Fruit fly (Drosophila melanogaster) whole organism, embryonic: ENCODE results near the gene CG7943.

Source experiments
- ATbp ChIP-seq: fragments of 200-800 bp; sonication (Bioruptor generic); optimal IDR thresholded peaks from 2 replicates; lab custom pipeline; 2017; ENCODE audit warnings: missing biosample characterization, mild to moderate bottlenecking, missing genetic modification characterization, missing genetic modification reagents
- Adf1 ChIP-seq: fragments of 200-800 bp; sonication (Bioruptor generic); IDR thresholded peaks from 2 replicates; pipeline ENCODE4 v1.3.6; 2022; ENCODE audit warnings: missing biosample characterization, missing genetic modification characterization
- Atf-2 ChIP-seq: fragments of 200-800 bp; sonication (Bioruptor generic); optimal IDR thresholded peaks from 2 replicates; lab custom pipeline; 2016; ENCODE audit warnings: missing biosample characterization, missing genetic modification characterization
- Awh ChIP-seq: fragments of 200-800 bp; sonication (Bioruptor generic); IDR thresholded peaks from 2 replicates; pipeline ENCODE4, ENCODE4 v1.3.6; 2022; ENCODE audit warnings: missing biosample characterization, missing genetic modification characterization
- BEAF-32 ChIP-seq: fragments of 200-800 bp; sonication (Bioruptor generic); optimal IDR thresholded peaks from 3 replicates; lab custom pipeline; 2017; ENCODE audit warnings: missing biosample characterization, missing genetic modification characterization, mild to moderate bottlenecking, moderate library complexity, missing genetic modification reagents
- CG11504 ChIP-seq: fragments of 200-800 bp; sonication (Bioruptor generic); optimal IDR thresholded peaks from 3 replicates; lab custom pipeline; 2019; ENCODE audit warnings: missing biosample characterization, mild to moderate bottlenecking, missing genetic modification characterization, moderate library complexity
- CG11560 ChIP-seq: fragments of 200-800 bp; sonication (Bioruptor generic); IDR thresholded peaks from 3 replicates; pipeline ENCODE4 v1.3.6; 2022; ENCODE audit warnings: missing biosample characterization, missing genetic modification characterization
- CG11723 ChIP-seq: fragments of 200-800 bp; sonication (Bioruptor generic); optimal IDR thresholded peaks from 2 replicates; lab custom pipeline; 2017; ENCODE audit warnings: missing biosample characterization, mild to moderate bottlenecking, missing genetic modification characterization
- CG12236 ChIP-seq: fragments of 200-800 bp; sonication (Bioruptor generic); optimal IDR thresholded peaks from 2 replicates; lab custom pipeline; 2016; ENCODE audit warnings: missing biosample characterization, missing genetic modification characterization
- CG14441 ChIP-seq: fragments of 200-800 bp; sonication (Bioruptor generic); IDR thresholded peaks from 2 replicates; pipeline ENCODE4 v1.3.6; 2022; ENCODE audit warnings: missing biosample characterization, missing genetic modification characterization
- CG14965 ChIP-seq: fragments of 200-800 bp; sonication (Bioruptor generic); optimal IDR thresholded peaks from 2 replicates; lab custom pipeline; 2016; ENCODE audit warnings: missing biosample characterization, missing genetic modification characterization, borderline replicate concordance
- CG1602 ChIP-seq: fragments of 200-800 bp; sonication (Bioruptor generic); optimal IDR thresholded peaks from 3 replicates; lab custom pipeline; 2016; ENCODE audit warnings: missing biosample characterization, missing genetic modification characterization
- CG18011 ChIP-seq: fragments of 200-800 bp; sonication (Bioruptor generic); optimal IDR thresholded peaks from 2 replicates; lab custom pipeline; 2017; ENCODE audit warnings: missing biosample characterization, missing genetic modification characterization, mild to moderate bottlenecking, moderate library complexity, missing genotype
- CG1832 ChIP-seq: fragments of 200-800 bp; sonication (Bioruptor generic); optimal IDR thresholded peaks from 2 replicates; lab custom pipeline; 2017; ENCODE audit warnings: missing biosample characterization, mild to moderate bottlenecking, missing genetic modification characterization, inconsistent platforms
- CG2129 ChIP-seq: fragments of 200-800 bp; sonication (Bioruptor generic); IDR thresholded peaks from 2 replicates; pipeline ENCODE4 v1.3.6; 2022; ENCODE audit warnings: missing biosample characterization, missing genetic modification characterization; ENCODE audit not compliant: partially characterized antibody
- CG2199 ChIP-seq: fragments of 200-800 bp; sonication (Bioruptor generic); IDR thresholded peaks from 3 replicates; pipeline ENCODE4 v1.3.6; 2022; ENCODE audit warnings: missing biosample characterization, missing genetic modification characterization
- CG7839 ChIP-seq: fragments of 200-800 bp; sonication (Bioruptor generic); optimal IDR thresholded peaks from 3 replicates; lab custom pipeline; 2018; ENCODE audit warnings: missing biosample characterization, mild to moderate bottlenecking, missing genetic modification characterization, moderate library complexity
- CG8089 ChIP-seq: fragments of 200-800 bp; sonication (Bioruptor generic); optimal IDR thresholded peaks from 3 replicates; lab custom pipeline; 2016; ENCODE audit warnings: missing biosample characterization, missing genetic modification characterization
- CG8944 ChIP-seq: fragments of 200-800 bp; sonication (Bioruptor generic); optimal IDR thresholded peaks from 3 replicates; lab custom pipeline; 2016; ENCODE audit warnings: missing biosample characterization, missing genetic modification characterization
- CG9609 ChIP-seq: fragments of 200-800 bp; sonication (Bioruptor generic); optimal IDR thresholded peaks from 3 replicates; lab custom pipeline; 2016; ENCODE audit warnings: missing biosample characterization, missing genetic modification characterization
- Deaf1 ChIP-seq: fragments of 200-800 bp; optimal IDR thresholded peaks from 3 replicates; lab custom pipeline; 2019; ENCODE audit warnings: missing biosample characterization, mild to moderate bottlenecking, missing genetic modification characterization, moderate library complexity
- ERR ChIP-seq: fragments of 200-800 bp; sonication (Bioruptor generic); optimal IDR thresholded peaks from 2 replicates; lab custom pipeline; 2016; ENCODE audit warnings: missing biosample characterization, missing genetic modification characterization
- Ets65A ChIP-seq: fragments of 200-800 bp; sonication (Bioruptor generic); peaks from one replicate; lab custom pipeline; 2016; ENCODE audit warnings: missing biosample characterization, missing genetic modification characterization
- Gsc ChIP-seq: fragments of 200-800 bp; sonication (Bioruptor generic); IDR thresholded peaks from 2 replicates; pipeline ENCODE4 v1.3.6; 2022; ENCODE audit warnings: missing biosample characterization, missing genetic modification characterization
- HLH3B ChIP-seq: fragments of 200-800 bp; sonication (Bioruptor generic); IDR thresholded peaks from 2 replicates; pipeline ENCODE4 v1.3.6; 2022; ENCODE audit warnings: missing biosample characterization, missing genetic modification characterization
- Hmx ChIP-seq: fragments of 200-800 bp; sonication (Bioruptor generic); optimal IDR thresholded peaks from 2 replicates; lab custom pipeline; 2016; ENCODE audit warnings: missing biosample characterization, missing genetic modification characterization
- Hr39 ChIP-seq: fragments of >200 bp; optimal IDR thresholded peaks from 2 replicates; lab custom pipeline; 2017
- Hsf ChIP-seq: fragments of 200-800 bp; sonication (Bioruptor generic); optimal IDR thresholded peaks from 3 replicates; lab custom pipeline; 2016; ENCODE audit warnings: missing biosample characterization, missing genetic modification characterization
- MBD-R2 ChIP-seq: fragments of 200-800 bp; sonication (Bioruptor generic); IDR thresholded peaks from 2 replicates; pipeline ENCODE4 v1.3.6; 2022; ENCODE audit warnings: missing biosample characterization, missing genetic modification characterization
- NC2α ChIP-seq: fragments of 200-800 bp; sonication (Bioruptor generic); optimal IDR thresholded peaks from 2 replicates; lab custom pipeline; 2016; ENCODE audit warnings: missing biosample characterization, missing genetic modification characterization
- Nf-YA ChIP-seq: fragments of 200-800 bp; sonication (Bioruptor generic); IDR thresholded peaks from 2 replicates; pipeline ENCODE4 v1.3.6; 2022; ENCODE audit warnings: missing biosample characterization, missing genetic modification characterization
- Sox100B ChIP-seq: fragments of 200-800 bp; sonication (Bioruptor generic); optimal IDR thresholded peaks from 3 replicates; lab custom pipeline; 2018; ENCODE audit warnings: missing biosample characterization, mild to moderate bottlenecking, missing genetic modification characterization
- TFAM ChIP-seq: fragments of 200-800 bp; sonication (Bioruptor generic); optimal IDR thresholded peaks from 2 replicates; lab custom pipeline; 2017; ENCODE audit warnings: missing biosample characterization, missing genetic modification characterization, inconsistent platforms
- Usf ChIP-seq: fragments of 200-800 bp; sonication (Bioruptor generic); optimal IDR thresholded peaks from 2 replicates; lab custom pipeline; 2017; ENCODE audit warnings: missing genotype, missing biosample characterization, missing genetic modification characterization
- btn ChIP-seq: fragments of 200-800 bp; sonication (Bioruptor generic); optimal IDR thresholded peaks from 2 replicates; lab custom pipeline; 2016; ENCODE audit warnings: missing biosample characterization, missing genetic modification characterization
- esg ChIP-seq: fragments of 200-800 bp; sonication (Bioruptor generic); conservative IDR thresholded peaks from 2 replicates; pipeline ENCODE4 v1.3.6; 2022; ENCODE audit warnings: missing biosample characterization, missing genetic modification characterization
- eve ChIP-seq, 2 experiments: fragments of >200 bp; optimal IDR thresholded peaks; 2 replicates each; lab custom pipeline; 2017; ENCODE audit warnings: missing biosample characterization in 2 of 2, missing genetic modification characterization in 2 of 2
- fd102C ChIP-seq: fragments of 200-800 bp; sonication (Bioruptor generic); optimal IDR thresholded peaks from 2 replicates; lab custom pipeline; 2018; ENCODE audit warnings: missing biosample characterization, mild to moderate bottlenecking, missing genetic modification characterization, moderate library complexity
- hb ChIP-seq: fragments of 200-800 bp; sonication (Bioruptor generic); IDR thresholded peaks from 3 replicates; pipeline ENCODE4 v1.3.6; 2022; ENCODE audit warnings: missing biosample characterization, missing genetic modification characterization; ENCODE audit not compliant: partially characterized antibody
- lmd ChIP-seq: fragments of 200-800 bp; sonication (Bioruptor generic); IDR thresholded peaks from 2 replicates; pipeline ENCODE4 v1.3.6; 2022; ENCODE audit warnings: missing biosample characterization, missing genetic modification characterization
- mirr ChIP-seq: fragments of 200-800 bp; sonication (Bioruptor generic); optimal IDR thresholded peaks from 3 replicates; lab custom pipeline; 2018; ENCODE audit warnings: missing biosample characterization, mild to moderate bottlenecking, missing genetic modification characterization
- nerfin-1 ChIP-seq: fragments of 200-800 bp; sonication (Bioruptor generic); optimal IDR thresholded peaks from 3 replicates; lab custom pipeline; 2019; ENCODE audit warnings: missing biosample characterization, mild to moderate bottlenecking, missing genetic modification characterization, moderate library complexity
- oc ChIP-seq: fragments of 200-800 bp; sonication (Bioruptor generic); optimal IDR thresholded peaks from 2 replicates; lab custom pipeline; 2018; ENCODE audit warnings: missing biosample characterization, mild to moderate bottlenecking, missing genetic modification characterization, moderate library complexity
- pita ChIP-seq: fragments of 200-800 bp; sonication (Bioruptor generic); optimal IDR thresholded peaks from 2 replicates; lab custom pipeline; 2017; ENCODE audit warnings: missing biosample characterization, mild to moderate bottlenecking, missing genetic modification characterization
- seq ChIP-seq: fragments of 200-800 bp; sonication (Bioruptor generic); IDR thresholded peaks from 2 replicates; pipeline ENCODE4 v1.3.6; 2022; ENCODE audit warnings: missing biosample characterization, missing genetic modification characterization
- sima ChIP-seq: fragments of 200-800 bp; sonication (Bioruptor generic); optimal IDR thresholded peaks from 2 replicates; lab custom pipeline; 2016; ENCODE audit warnings: missing biosample characterization, missing genetic modification characterization
- tgo ChIP-seq: fragments of 200-800 bp; sonication (Bioruptor generic); IDR thresholded peaks from 3 replicates; pipeline ENCODE4 v1.3.6; 2022; ENCODE audit warnings: missing biosample characterization, missing genetic modification characterization
- tio ChIP-seq: fragments of 200-800 bp; sonication (Bioruptor generic); optimal IDR thresholded peaks from 2 replicates; lab custom pipeline; 2017; ENCODE audit warnings: missing biosample characterization, missing genetic modification characterization, inconsistent platforms
- tll ChIP-seq, 2 experiments: fragments of 200-800 bp in 1 of 2; fragments of >200 bp in 1 of 2; sonication (Bioruptor generic) in 1 of 2; optimal IDR thresholded peaks; 2 replicates each; lab custom pipeline; 2017 to 2019; ENCODE audit warnings: missing biosample characterization in 2 of 2, missing genetic modification characterization in 2 of 2, mild to moderate bottlenecking in 1 of 2, moderate library complexity in 1 of 2
- twi ChIP-seq: fragments of 200-800 bp; optimal IDR thresholded peaks from 2 replicates; lab custom pipeline; 2019; ENCODE audit warnings: missing biosample characterization, mild to moderate bottlenecking, missing genetic modification characterization, moderate library complexity
- unc-4 ChIP-seq: fragments of 200-800 bp; sonication (Bioruptor generic); IDR thresholded peaks from 2 replicates; pipeline ENCODE4 v1.3.6; 2022; ENCODE audit warnings: missing biosample characterization, missing genetic modification characterization; ENCODE audit not compliant: partially characterized antibody

The CG7943 gene

dm6 chr3R:30052455-30053046 is 6.3 kb downstream of the CG7943 start, which contains the start of gene Jasper (continued):
- TF ChIP-seq TFAM (GFP tag; lab: Kevin White, UChicago) (no peak), CG11723 (GFP tag; lab: Kevin White, UChicago) (no peak), tio (no peak), tll (GFP tag; optimal IDR thresholded peaks at IDR 0.05; lab: Kevin White, UChicago) (no peak), Hsf (peak; percentile 31), CG11560 (tag; lab: Robert Waterston, UW) (no peak), tgo (GFP tag; lab: Robert Waterston, UW) (no peak), eve (GFP tag; optimal IDR thresholded peaks at IDR 0.05; lab: Kevin White, UChicago) (no peak), CG2129 (GFP tag; lab: Robert Waterston, UW) (no peak), unc-4 (peak; percentile 46; the same call in 1 of the 2 replicates), BEAF-32 (peak; percentile 62), sima (GFP tag; lab: Kevin White, UChicago) (no peak), HLH3B (GFP tag; lab: Robert Waterston, UW) (no peak), CG18011 (GFP tag; lab: Kevin White, UChicago) (no peak), CG12236 (GFP tag; lab: Kevin White, UChicago) (no peak), CG11504 (tag; lab: Kevin White, UChicago) (peak; percentile 27), Adf1 (peak; percentile 20; the same call in 1 of the 2 replicates), ATbp (GFP tag; lab: Kevin White, UChicago) (no peak), Atf-2 (GFP tag; lab: Kevin White, UChicago) (no peak), ERR (GFP tag; lab: Kevin White, UChicago) (no peak), Nf-YA (GFP tag; lab: Robert Waterston, UW) (no peak), hb (GFP tag; lab: Robert Waterston, UW) (no peak), Awh (GFP tag; lab: Robert Waterston, UW) (no peak), seq (GFP tag; lab: Robert Waterston, UW) (no peak), twi (tag; lab: Kevin White, UChicago) (no peak), btn (GFP tag; lab: Kevin White, UChicago) (no peak), CG8944 (GFP tag; lab: Kevin White, UChicago) (no peak), MBD-R2 (peak; percentile 90), esg (no peak), fd102C (no peak), CG9609 (GFP tag; lab: Kevin White, UChicago) (no peak), CG14441 (no peak), CG7839 (no peak), CG14965 (no peak), CG2199 (GFP tag; lab: Robert Waterston, UW) (no peak), Usf (GFP tag; lab: Kevin White, UChicago) (no peak), oc (tag; lab: Kevin White, UChicago) (no peak), Deaf1 (tag; lab: Kevin White, UChicago) (no peak), mirr (GFP tag; lab: Kevin White, UChicago) (no peak), Hr39 (lab: Kevin White, UChicago) (no peak), NC2α (GFP tag; lab: Kevin White, UChicago) (no peak), Hmx (no peak), CG1602 (GFP tag; lab: Kevin White, UChicago) (no peak), nerfin-1 (tag; lab: Kevin White, UChicago) (peak; percentile 29), CG8089 (GFP tag; lab: Kevin White, UChicago) (no peak), lmd (GFP tag; lab: Robert Waterston, UW) (no peak), Ets65A (GFP tag; lab: Kevin White, UChicago) (no peak), pita (GFP tag; lab: Kevin White, UChicago) (no peak), Sox100B (GFP tag; lab: Kevin White, UChicago) (no peak), CG1832 (no peak), Gsc (no peak)
